Fruit fly (Drosophila melanogaster) S2 (cell line): ENCODE results near the gene CG32988.

Experiments used
- CG8478 ChIP-seq: fragments of >200 bp; optimal IDR thresholded peaks from 2 replicates; lab custom pipeline; 2018
- CTCF ChIP-seq, 2 experiments: fragments of >200 bp; optimal IDR thresholded peaks; 2 replicates each; lab custom pipeline; 2018

dm6 chr2L:8855482-8855881 is 9.2 kb upstream of the CG32988 start:
- TF ChIP-seq CG8478 (lab: Kevin White, UChicago): no peak
- TF ChIP-seq CTCF (optimal IDR thresholded peaks at IDR 0.05; lab: Kevin White, UChicago): no peak
